Fruit fly (Drosophila melanogaster): Measurements from ENCODE around the gene CG31140.

The CG31140 gene

dm6 chr3R:23915042-23915428 lies 47.9 kb upstream of the CG31140 start (continued):
- TF ChIP-seq H15 (GFP tag; IDR thresholded peaks at IDR 0.05) (0 out of 3 replicates have a peak, but pooled peaks have one; percentile 26), Poxn (GFP tag; IDR thresholded peaks at IDR 0.05) (no peak), CG12104 (GFP tag; optimal IDR thresholded peaks at IDR 0.05) (no peak), CG4404 (GFP tag; IDR thresholded peaks at IDR 0.05) (no peak), Gug (GFP tag; IDR thresholded peaks at IDR 0.05) (no peak), CG12236 (GFP tag; optimal IDR thresholded peaks at IDR 0.05) (no peak), zen (tag; optimal IDR thresholded peaks at IDR 0.05) (no peak), CG16815 (GFP tag; optimal IDR thresholded peaks at IDR 0.05) (no peak), CG6254 (GFP tag; optimal IDR thresholded peaks at IDR 0.05) (peak; percentile 2), CG17568 (GFP tag; optimal IDR thresholded peaks at IDR 0.05) (no peak), al (GFP tag; IDR thresholded peaks at IDR 0.05) (peak; percentile 46; the same call in 1 of the 2 replicates), dpn (GFP tag; optimal IDR thresholded peaks at IDR 0.05) (peak in 1 of 2 experiments; percentile 34), Fer3 (tag; optimal IDR thresholded peaks at IDR 0.05) (peak; percentile 6), CG8290 (GFP tag; optimal IDR thresholded peaks at IDR 0.05) (no peak), CG8290 (tag; optimal IDR thresholded peaks at IDR 0.05) (peak in 1 of 2 experiments; percentile 31), CG1603 (tag; optimal IDR thresholded peaks at IDR 0.05) (peak; percentile 58), CG9727 (GFP tag; optimal IDR thresholded peaks at IDR 0.05) (peak; percentile 26), CG11093 (GFP tag; IDR thresholded peaks at IDR 0.05) (no peak), CG12071 (GFP tag; optimal IDR thresholded peaks at IDR 0.05) (no peak), pan (optimal IDR thresholded peaks at IDR 0.05) (no peak), pan (GFP tag; optimal IDR thresholded peaks at IDR 0.05 in 1 of 2, IDR thresholded peaks at IDR 0.05 in 1 of 2) (peak in 1 of 2 experiments; percentile 73), lbe (GFP tag; optimal IDR thresholded peaks at IDR 0.05) (peak; percentile 93), CG34422 (GFP tag; IDR thresholded peaks at IDR 0.05) (no peak), CG17328 (GFP tag; IDR thresholded peaks at IDR 0.05) (no peak), scrt (GFP tag; optimal IDR thresholded peaks at IDR 0.05) (no peak), CG4730 (GFP tag; IDR thresholded peaks at IDR 0.05) (no peak), dmrt11E (tag; optimal IDR thresholded peaks at IDR 0.05) (no peak), ci (GFP tag; IDR thresholded peaks at IDR 0.05) (0 out of 3 replicates have a peak, but pooled peaks have one; percentile 41), BEAF-32 (GFP tag; optimal IDR thresholded peaks at IDR 0.05) (no peak), CG12391 (tag; optimal IDR thresholded peaks at IDR 0.05) (peak; percentile 31), corto (GFP tag; optimal IDR thresholded peaks at IDR 0.05) (peak; percentile 91), Oli (tag; optimal IDR thresholded peaks at IDR 0.05) (peak; percentile 21), fru (optimal IDR thresholded peaks at IDR 0.05) (no peak), ranshi (GFP tag; IDR thresholded peaks at IDR 0.05) (peak; percentile 38; the same call in 1 of the 2 replicates), lmd (GFP tag; IDR thresholded peaks at IDR 0.05) (peak; percentile 54), CG8089 (GFP tag; optimal IDR thresholded peaks at IDR 0.05) (no peak), so (GFP tag; IDR thresholded peaks at IDR 0.05) (peak; percentile 60; the same call in 1 of the 3 replicates), CG2120 (GFP tag; optimal IDR thresholded peaks at IDR 0.05) (peak; percentile 50), Pdp1 (GFP tag; optimal IDR thresholded peaks at IDR 0.05) (peak; percentile 13 to 21), CG10147 (GFP tag; optimal IDR thresholded peaks at IDR 0.05) (no peak), NK7.1 (GFP tag; optimal IDR thresholded peaks at IDR 0.05) (no peak), CG18262 (tag; optimal IDR thresholded peaks at IDR 0.05) (peak; percentile 5), prd (optimal IDR thresholded peaks at IDR 0.05) (no peak), prd (GFP tag; IDR thresholded peaks at IDR 0.05) (peak; percentile 55; the same call in 2 of the 3 replicates), CG4854 (GFP tag; optimal IDR thresholded peaks at IDR 0.05) (no peak), CG42726 (GFP tag; IDR thresholded peaks at IDR 0.05; ENCODE audit: partially characterized antibody) (no peak), ind (GFP tag; optimal IDR thresholded peaks at IDR 0.05) (peak; percentile 54), fd96Cb (tag; optimal IDR thresholded peaks at IDR 0.05) (peak; percentile 23), CG18011 (GFP tag; optimal IDR thresholded peaks at IDR 0.05) (no peak), hb (GFP tag; IDR thresholded peaks at IDR 0.05; ENCODE audit: partially characterized antibody) (no peak), CG18599 (GFP tag; optimal IDR thresholded peaks at IDR 0.05) (peak; percentile 44), Hsf (GFP tag; optimal IDR thresholded peaks at IDR 0.05) (no peak)

Measured in whole organism, embryonic.